Fruit fly (Drosophila melanogaster) whole organism, embryonic: Measurements from ENCODE around the gene CG42820.

ENCODE experiments used
- Atf6 ChIP-seq: fragments of 200-800 bp; sonication (Bioruptor generic); IDR thresholded peaks from 2 replicates; pipeline ENCODE4 v1.3.6; 2022; ENCODE audit warnings: missing biosample characterization, missing genetic modification characterization
- CG10431 ChIP-seq: fragments of 200-800 bp; sonication (Bioruptor generic); optimal IDR thresholded peaks from 3 replicates; lab custom pipeline; 2018; ENCODE audit warnings: missing biosample characterization, mild to moderate bottlenecking, missing genetic modification characterization
- CG11504 ChIP-seq: fragments of 200-800 bp; sonication (Bioruptor generic); optimal IDR thresholded peaks from 3 replicates; lab custom pipeline; 2019; ENCODE audit warnings: missing biosample characterization, mild to moderate bottlenecking, missing genetic modification characterization, moderate library complexity
- CG12155 ChIP-seq: fragments of 200-800 bp; sonication (Bioruptor generic); optimal IDR thresholded peaks from 3 replicates; lab custom pipeline; 2016; ENCODE audit warnings: missing biosample characterization, missing genetic modification characterization
- CG12236 ChIP-seq: fragments of 200-800 bp; sonication (Bioruptor generic); optimal IDR thresholded peaks from 2 replicates; lab custom pipeline; 2016; ENCODE audit warnings: missing biosample characterization, missing genetic modification characterization
- CG12769 ChIP-seq: fragments of 200-800 bp; sonication (Bioruptor generic); optimal IDR thresholded peaks from 2 replicates; lab custom pipeline; 2019; ENCODE audit warnings: missing biosample characterization, mild to moderate bottlenecking, missing genetic modification characterization, moderate library complexity
- CG12942 ChIP-seq: fragments of 200-800 bp; sonication (Bioruptor generic); optimal IDR thresholded peaks from 3 replicates; lab custom pipeline; 2016; ENCODE audit warnings: missing biosample characterization, missing genetic modification characterization
- CG13894 ChIP-seq: fragments of 200-800 bp; sonication (Bioruptor generic); optimal IDR thresholded peaks from 3 replicates; lab custom pipeline; 2018; ENCODE audit warnings: missing biosample characterization, mild to moderate bottlenecking, missing genetic modification characterization, moderate library complexity
- CG14965 ChIP-seq: fragments of 200-800 bp; sonication (Bioruptor generic); optimal IDR thresholded peaks from 2 replicates; lab custom pipeline; 2016; ENCODE audit warnings: missing biosample characterization, missing genetic modification characterization, borderline replicate concordance
- CG16813 ChIP-seq: fragments of 200-800 bp; sonication (Bioruptor generic); IDR thresholded peaks from 3 replicates; pipeline ENCODE4 v1.3.6; 2022; ENCODE audit warnings: missing biosample characterization, missing genetic modification characterization; ENCODE audit not compliant: partially characterized antibody
- CG17912 ChIP-seq: fragments of 200-800 bp; sonication (Bioruptor generic); optimal IDR thresholded peaks from 2 replicates; lab custom pipeline; 2018; ENCODE audit warnings: missing biosample characterization, mild to moderate bottlenecking, missing genetic modification characterization
- CG18011 ChIP-seq: fragments of 200-800 bp; sonication (Bioruptor generic); optimal IDR thresholded peaks from 2 replicates; lab custom pipeline; 2017; ENCODE audit warnings: missing biosample characterization, missing genetic modification characterization, mild to moderate bottlenecking, moderate library complexity, missing genotype
- CG18262 ChIP-seq: fragments of 200-800 bp; optimal IDR thresholded peaks from 3 replicates; lab custom pipeline; 2019; ENCODE audit warnings: missing biosample characterization, mild to moderate bottlenecking, missing genetic modification characterization, moderate library complexity
- CG2129 ChIP-seq: fragments of 200-800 bp; sonication (Bioruptor generic); IDR thresholded peaks from 2 replicates; pipeline ENCODE4 v1.3.6; 2022; ENCODE audit warnings: missing biosample characterization, missing genetic modification characterization; ENCODE audit not compliant: partially characterized antibody
- CG2712 ChIP-seq: fragments of 200-800 bp; optimal IDR thresholded peaks from 3 replicates; lab custom pipeline; 2019; ENCODE audit warnings: missing biosample characterization, mild to moderate bottlenecking, missing genetic modification characterization, moderate library complexity
- CG3163 ChIP-seq: fragments of 200-800 bp; sonication (Bioruptor generic); optimal IDR thresholded peaks from 3 replicates; lab custom pipeline; 2016; ENCODE audit warnings: missing biosample characterization, missing genetic modification characterization
- CG34224 ChIP-seq: fragments of 200-800 bp; sonication (Bioruptor generic); IDR thresholded peaks from 3 replicates; pipeline ENCODE4 v1.3.6; 2022; ENCODE audit warnings: missing biosample characterization, missing genetic modification characterization; ENCODE audit not compliant: partially characterized antibody
- CG7372 ChIP-seq: fragments of 200-800 bp; sonication (Bioruptor generic); IDR thresholded peaks from 2 replicates; pipeline ENCODE4 v1.3.6; 2022; ENCODE audit warnings: missing biosample characterization, missing genetic modification characterization
- CG8359 ChIP-seq: fragments of 200-800 bp; sonication (Bioruptor generic); optimal IDR thresholded peaks from 2 replicates; lab custom pipeline; 2017; ENCODE audit warnings: missing biosample characterization, mild to moderate bottlenecking, missing genetic modification characterization, borderline replicate concordance
- CG9437 ChIP-seq: fragments of 200-800 bp; sonication (Bioruptor generic); optimal IDR thresholded peaks from 2 replicates; lab custom pipeline; 2018; ENCODE audit warnings: missing biosample characterization, mild to moderate bottlenecking, missing genetic modification characterization
- Fer2 ChIP-seq: fragments of 200-800 bp; sonication (Bioruptor generic); optimal IDR thresholded peaks from 2 replicates; lab custom pipeline; 2018; ENCODE audit warnings: missing biosample characterization, mild to moderate bottlenecking, missing genetic modification characterization, moderate library complexity
- H2.0 ChIP-seq: fragments of 200-800 bp; sonication (Bioruptor generic); IDR thresholded peaks from 2 replicates; pipeline ENCODE4 v1.3.6; 2022; ENCODE audit warnings: missing biosample characterization, missing genetic modification characterization
- Hand ChIP-seq: fragments of 200-800 bp; sonication (Bioruptor generic); optimal IDR thresholded peaks from 2 replicates; lab custom pipeline; 2017; ENCODE audit warnings: mild to moderate bottlenecking, missing biosample characterization, missing genetic modification reagents, missing genetic modification characterization
- Med ChIP-seq: fragments of 200-800 bp; sonication (Bioruptor generic); peaks from one replicate; lab custom pipeline; 2016; ENCODE audit warnings: missing biosample characterization, missing genetic modification characterization, mild to moderate bottlenecking, inconsistent platforms, moderate library complexity
- NC2β ChIP-seq: fragments of 200-800 bp; sonication (Bioruptor generic); optimal IDR thresholded peaks from 2 replicates; lab custom pipeline; 2016; ENCODE audit warnings: missing biosample characterization, missing genetic modification characterization
- NK7.1 ChIP-seq: fragments of 200-800 bp; sonication (Bioruptor generic); optimal IDR thresholded peaks from 3 replicates; lab custom pipeline; 2016; ENCODE audit warnings: missing biosample characterization, missing genetic modification characterization
- Opbp ChIP-seq: fragments of 200-800 bp; sonication (Bioruptor generic); IDR thresholded peaks from 3 replicates; pipeline ENCODE4 v1.3.6; 2022; ENCODE audit warnings: missing biosample characterization, missing genetic modification characterization; ENCODE audit not compliant: partially characterized antibody
- PHDP ChIP-seq: fragments of 200-800 bp; sonication (Bioruptor generic); optimal IDR thresholded peaks from 3 replicates; lab custom pipeline; 2018; ENCODE audit warnings: missing biosample characterization, mild to moderate bottlenecking, missing genetic modification characterization, moderate library complexity
- Sry-β ChIP-seq: fragments of 200-800 bp; sonication (Bioruptor generic); optimal IDR thresholded peaks from 2 replicates; lab custom pipeline; 2018; ENCODE audit warnings: missing biosample characterization, mild to moderate bottlenecking, missing genetic modification characterization, moderate library complexity
- Stat92E ChIP-seq, 3 experiments: fragments of >200 bp in 2 of 3; fragments of 200-800 bp in 1 of 3; sonication (Bioruptor generic) in 1 of 3; optimal IDR thresholded peaks; 2 replicates each; lab custom pipeline; 2017 to 2019; ENCODE audit warnings: missing biosample characterization in 3 of 3, missing genetic modification characterization in 3 of 3, mild to moderate bottlenecking in 1 of 3, moderate library complexity in 1 of 3
- Xbp1 ChIP-seq: fragments of 200-800 bp; sonication (Bioruptor generic); optimal IDR thresholded peaks from 3 replicates; lab custom pipeline; 2016; ENCODE audit warnings: missing biosample characterization, mild to moderate bottlenecking, missing genetic modification characterization
- bab2 ChIP-seq: fragments of 200-800 bp; sonication (Bioruptor generic); optimal IDR thresholded peaks from 2 replicates; lab custom pipeline; 2016; ENCODE audit warnings: missing biosample characterization, missing genetic modification characterization
- bigmax ChIP-seq: fragments of 200-800 bp; sonication (Bioruptor generic); optimal IDR thresholded peaks from 2 replicates; lab custom pipeline; 2018; ENCODE audit warnings: missing biosample characterization, mild to moderate bottlenecking, missing genetic modification characterization
- ci ChIP-seq: fragments of 200-800 bp; sonication (Bioruptor generic); IDR thresholded peaks from 3 replicates; pipeline ENCODE4 v1.3.6; 2022; ENCODE audit warnings: missing biosample characterization, missing genetic modification characterization
- crp ChIP-seq, 2 experiments: fragments of 200-800 bp; sonication (Bioruptor generic); optimal IDR thresholded peaks; 2 replicates in 1 of 2; 3 replicates in 1 of 2; lab custom pipeline; 2017; ENCODE audit warnings: missing biosample characterization in 2 of 2, missing genetic modification characterization in 2 of 2, mild to moderate bottlenecking in 1 of 2, moderate library complexity in 1 of 2
- exex ChIP-seq: fragments of 200-800 bp; sonication (Bioruptor generic); optimal IDR thresholded peaks from 4 replicates; lab custom pipeline; 2018; ENCODE audit warnings: missing biosample characterization, mild to moderate bottlenecking, missing genetic modification characterization, moderate library complexity
- fd102C ChIP-seq: fragments of 200-800 bp; sonication (Bioruptor generic); optimal IDR thresholded peaks from 2 replicates; lab custom pipeline; 2018; ENCODE audit warnings: missing biosample characterization, mild to moderate bottlenecking, missing genetic modification characterization, moderate library complexity
- kay ChIP-seq: fragments of 200-800 bp; sonication (Bioruptor generic); optimal IDR thresholded peaks from 2 replicates; lab custom pipeline; 2016; ENCODE audit warnings: missing biosample characterization, missing genetic modification characterization
- kni ChIP-seq: fragments of 200-800 bp; sonication (Bioruptor generic); optimal IDR thresholded peaks from 3 replicates; lab custom pipeline; 2017; ENCODE audit warnings: mild to moderate bottlenecking, missing biosample characterization, missing genetic modification reagents, missing genetic modification characterization
- lbe ChIP-seq: fragments of 200-800 bp; sonication (Bioruptor generic); optimal IDR thresholded peaks from 2 replicates; lab custom pipeline; 2016; ENCODE audit warnings: missing biosample characterization, mild to moderate bottlenecking, missing genetic modification characterization
- luna ChIP-seq: fragments of 200-800 bp; sonication (Bioruptor generic); optimal IDR thresholded peaks from 2 replicates; lab custom pipeline; 2016; ENCODE audit warnings: missing biosample characterization, missing genetic modification characterization
- org-1 ChIP-seq: fragments of 200-800 bp; sonication (Bioruptor generic); optimal IDR thresholded peaks from 2 replicates; lab custom pipeline; 2017; ENCODE audit warnings: missing biosample characterization, missing genetic modification characterization
- pfk ChIP-seq: fragments of 200-800 bp; sonication (Bioruptor generic); optimal IDR thresholded peaks from 2 replicates; lab custom pipeline; 2018; ENCODE audit warnings: missing biosample characterization, mild to moderate bottlenecking, missing genetic modification characterization, moderate library complexity
- sc ChIP-seq, 3 experiments: fragments of >200 bp in 2 of 3; fragments of 200-800 bp in 1 of 3; sonication (Bioruptor generic) in 1 of 3; optimal IDR thresholded peaks; 2 replicates in 2 of 3; 3 replicates in 1 of 3; lab custom pipeline; 2017; ENCODE audit warnings: mild to moderate bottlenecking in 1 of 3, missing biosample characterization in 1 of 3, missing genetic modification characterization in 1 of 3, missing genetic modification reagents in 1 of 3
- sima ChIP-seq: fragments of 200-800 bp; sonication (Bioruptor generic); optimal IDR thresholded peaks from 2 replicates; lab custom pipeline; 2016; ENCODE audit warnings: missing biosample characterization, missing genetic modification characterization
- stwl ChIP-seq: fragments of 200-800 bp; sonication (Bioruptor generic); optimal IDR thresholded peaks from 3 replicates; lab custom pipeline; 2018; ENCODE audit warnings: missing biosample characterization, mild to moderate bottlenecking, missing genetic modification characterization, moderate library complexity
- tap ChIP-seq: fragments of 200-800 bp; optimal IDR thresholded peaks from 3 replicates; lab custom pipeline; 2019; ENCODE audit warnings: missing biosample characterization, mild to moderate bottlenecking, missing genetic modification characterization, moderate library complexity
- vnd ChIP-seq: fragments of 200-800 bp; sonication (Bioruptor generic); IDR thresholded peaks from 3 replicates; pipeline ENCODE4 v1.3.6; 2022; ENCODE audit warnings: missing biosample characterization, missing genetic modification characterization; ENCODE audit not compliant: partially characterized antibody

The CG42820 gene

DNA sequence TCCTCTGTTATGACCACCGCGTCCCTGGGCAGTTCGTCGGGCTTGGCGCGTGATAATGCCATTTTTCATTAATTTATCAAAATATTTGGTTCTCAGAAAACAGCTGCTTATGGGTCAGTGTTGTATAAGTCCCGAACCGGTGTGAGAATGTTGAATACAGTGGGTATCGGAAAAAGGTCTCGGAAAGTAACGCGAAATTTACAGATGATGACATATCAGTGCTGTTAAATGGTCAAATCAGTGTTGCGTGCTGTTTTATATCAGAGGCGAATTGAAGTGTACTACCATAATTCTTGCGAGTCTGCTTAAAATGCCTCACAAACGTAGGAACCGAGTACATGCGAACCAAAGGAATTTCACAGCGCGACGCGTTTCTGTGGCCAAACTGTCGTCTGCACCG, 9.6 kb downstream of the CG42820 start, which contains the start of the genes CG13392 and Rcd4 (continued):
- peak in 1 of 3 experiments; percentile 61 for TF ChIP-seq Stat92E (GFP tag; optimal IDR thresholded peaks at IDR 0.05; lab: Kevin White, UChicago)
- no peak for TF ChIP-seq fd102C (GFP tag; lab: Kevin White, UChicago)
- TF ChIP-seq CG17912, result no peak
- peak; percentile 60 for TF ChIP-seq luna (GFP tag; lab: Kevin White, UChicago)
- peak; percentile 42 for TF ChIP-seq Sry-β (GFP tag; lab: Kevin White, UChicago)
- TF ChIP-seq Hand (GFP tag; lab: Kevin White, UChicago), result no peak
- peak; percentile 72 for TF ChIP-seq CG12769
- no peak for TF ChIP-seq CG2129 (GFP tag; lab: Robert Waterston, UW)
- peak; percentile 20 for TF ChIP-seq org-1 (GFP tag; lab: Kevin White, UChicago)
- peak; percentile 34 for TF ChIP-seq CG9437
- TF ChIP-seq exex (tag; lab: Kevin White, UChicago), result peak; percentile 42
- TF ChIP-seq sima, result no peak
- peak; percentile 60 to 91 for TF ChIP-seq crp (GFP tag; optimal IDR thresholded peaks at IDR 0.05; lab: Kevin White, UChicago)
- TF ChIP-seq CG18262 (tag; lab: Kevin White, UChicago), result peak; percentile 29
- TF ChIP-seq Opbp (GFP tag; lab: Robert Waterston, UW), result peak; percentile 77; the same call in 2 of the 3 replicates
- 0 out of 3 replicates have a peak, but pooled peaks have one; percentile 16 for TF ChIP-seq vnd
- peak; percentile 80 for TF ChIP-seq CG13894 (tag; lab: Kevin White, UChicago)
- peak; percentile 4 for TF ChIP-seq kay
- no peak for TF ChIP-seq sc (optimal IDR thresholded peaks at IDR 0.05; lab: Kevin White, UChicago)
- TF ChIP-seq sc (GFP tag; optimal IDR thresholded peaks at IDR 0.05; lab: Kevin White, UChicago), result no peak
- TF ChIP-seq CG2712 (tag; lab: Kevin White, UChicago), result peak; percentile 46
- TF ChIP-seq NC2β (GFP tag; lab: Kevin White, UChicago), result peak; percentile 64
- no peak for TF ChIP-seq CG8359 (GFP tag; lab: Kevin White, UChicago)
- peak; percentile 46 for TF ChIP-seq CG11504 (tag; lab: Kevin White, UChicago)
- TF ChIP-seq CG12236 (GFP tag; lab: Kevin White, UChicago), result no peak
- peak; percentile 84 for TF ChIP-seq lbe
- peak; percentile 76 for TF ChIP-seq bab2 (GFP tag; lab: Kevin White, UChicago)
- peak; percentile 100 for TF ChIP-seq stwl (tag; lab: Kevin White, UChicago)
- no peak for TF ChIP-seq CG14965 (GFP tag; lab: Kevin White, UChicago)
- peak; percentile 23 for TF ChIP-seq NK7.1 (GFP tag; lab: Kevin White, UChicago)
- peak; percentile 57 for TF ChIP-seq H2.0 (GFP tag; lab: Robert Waterston, UW)
- peak; percentile 68; the same call in 2 of the 3 replicates for TF ChIP-seq ci
- TF ChIP-seq CG16813 (GFP tag; lab: Robert Waterston, UW), result peak; percentile 57
- peak; percentile 81 for TF ChIP-seq CG34224 (GFP tag; lab: Robert Waterston, UW)
- TF ChIP-seq kni (GFP tag; lab: Kevin White, UChicago), result peak; percentile 64
- TF ChIP-seq CG3163 (GFP tag; lab: Kevin White, UChicago), result peak; percentile 64
- TF ChIP-seq Med (GFP tag; lab: Kevin White, UChicago), result peak; percentile 97
- peak; percentile 58 for TF ChIP-seq PHDP (tag; lab: Kevin White, UChicago)
- no peak for TF ChIP-seq pfk (GFP tag; lab: Kevin White, UChicago)
- peak; percentile 65 for TF ChIP-seq Xbp1 (GFP tag; lab: Kevin White, UChicago)
- TF ChIP-seq CG18011 (GFP tag; lab: Kevin White, UChicago), result peak; percentile 54
- TF ChIP-seq CG10431 (GFP tag; lab: Kevin White, UChicago), result peak; percentile 40
- TF ChIP-seq tap (tag; lab: Kevin White, UChicago), result no peak
- peak; percentile 24 for TF ChIP-seq bigmax (GFP tag; lab: Kevin White, UChicago)
- peak; percentile 70 for TF ChIP-seq CG12155 (GFP tag; lab: Kevin White, UChicago)
- TF ChIP-seq CG7372 (GFP tag; lab: Robert Waterston, UW), result 0 out of 2 replicates have a peak, but pooled peaks have one; percentile 12
- no peak for TF ChIP-seq Atf6 (GFP tag; lab: Robert Waterston, UW)
- TF ChIP-seq Fer2, result peak; percentile 22
- peak; percentile 71 for TF ChIP-seq CG12942 (GFP tag; lab: Kevin White, UChicago)
